Worm (Caenorhabditis elegans) whole organism, late embryonic: Measurements from ENCODE around the gene F28C6.10.

Source experiments
- K02D7.2 ChIP-seq: sonication (generic microtip); optimal IDR thresholded peaks from 2 replicates; lab custom pipeline; 2017; ENCODE audit warnings: mild to moderate bottlenecking, missing genetic modification characterization, missing compliant biosample characterization
- K09A11.1 ChIP-seq: sonication (generic microtip); optimal IDR thresholded peaks from 2 replicates; lab custom pipeline; 2017; ENCODE audit warnings: antibody characterized with exemption, mild to moderate bottlenecking, missing genetic modification characterization, missing compliant biosample characterization; ENCODE audit not compliant: insufficient read depth
- Y22D7AL.16 ChIP-seq: sonication (generic microtip); optimal IDR thresholded peaks from 2 replicates; lab custom pipeline; 2016; ENCODE audit warnings: missing genetic modification characterization, missing compliant biosample characterization
- ahr-1 ChIP-seq: sonication (generic microtip); optimal IDR thresholded peaks from 2 replicates; lab custom pipeline; 2016; ENCODE audit warnings: missing genetic modification characterization, missing compliant biosample characterization
- ceh-14 ChIP-seq: sonication (generic microtip); optimal IDR thresholded peaks from 2 replicates; lab custom pipeline; 2016; ENCODE audit warnings: missing genotype, missing genetic modification characterization, missing compliant biosample characterization
- ceh-18 ChIP-seq: sonication (generic microtip); optimal IDR thresholded peaks from 2 replicates; lab custom pipeline; 2016; ENCODE audit warnings: missing genetic modification characterization, missing compliant biosample characterization
- ceh-2 ChIP-seq: sonication (generic microtip); optimal IDR thresholded peaks from 2 replicates; lab custom pipeline; 2016; ENCODE audit warnings: missing genotype, missing genetic modification characterization, missing compliant biosample characterization
- ceh-22 ChIP-seq: sonication (generic microtip); optimal IDR thresholded peaks from 2 replicates; lab custom pipeline; 2017; ENCODE audit warnings: missing biosample characterization, missing genetic modification characterization
- ceh-30 ChIP-seq: fragments of 150-350 bp; optimal IDR thresholded peaks from 2 replicates; lab custom pipeline; 2014; ENCODE audit warnings: missing biosample characterization, missing genetic modification characterization
- ceh-31 ChIP-seq: sonication (generic microtip); optimal IDR thresholded peaks from 2 replicates; lab custom pipeline; 2016; ENCODE audit warnings: missing genetic modification characterization, missing compliant biosample characterization
- ceh-34 ChIP-seq: sonication (generic microtip); optimal IDR thresholded peaks from 2 replicates; lab custom pipeline; 2016; ENCODE audit warnings: mild to moderate bottlenecking, missing genetic modification characterization, missing compliant biosample characterization
- ceh-45 ChIP-seq: fragments of 200-800 bp; sonication (Bioruptor generic); IDR thresholded peaks from 2 replicates; pipeline ENCODE4 v1.3.6; 2022; ENCODE audit warnings: missing genetic modification reagents, missing genetic modification characterization, missing compliant biosample characterization
- ceh-6 ChIP-seq: fragments of 200-800 bp; sonication (Bioruptor generic); optimal IDR thresholded peaks from 2 replicates; lab custom pipeline; 2018; ENCODE audit warnings: mild to moderate bottlenecking, missing genetic modification characterization, missing compliant biosample characterization
- dmd-4 ChIP-seq: sonication (generic microtip); optimal IDR thresholded peaks from 2 replicates; lab custom pipeline; 2016; ENCODE audit warnings: borderline replicate concordance, missing genetic modification characterization, missing compliant biosample characterization
- dve-1 ChIP-seq: sonication (generic microtip); optimal IDR thresholded peaks from 2 replicates; lab custom pipeline; 2017; ENCODE audit warnings: antibody characterized with exemption, mild to moderate bottlenecking, missing genetic modification characterization, missing compliant biosample characterization
- elt-4 ChIP-seq: sonication (generic microtip); optimal IDR thresholded peaks from 2 replicates; lab custom pipeline; 2016; ENCODE audit warnings: missing genetic modification characterization, missing compliant biosample characterization
- fax-1 ChIP-seq: sonication (generic microtip); optimal IDR thresholded peaks from 2 replicates; lab custom pipeline; 2016; ENCODE audit warnings: missing genotype, missing genetic modification characterization, missing compliant biosample characterization
- fkh-10 ChIP-seq: fragments of 150-350 bp; optimal IDR thresholded peaks from 2 replicates; lab custom pipeline; 2014; ENCODE audit warnings: missing biosample characterization, missing genetic modification reagents, missing genetic modification characterization
- gmeb-2 ChIP-seq: sonication (generic microtip); optimal IDR thresholded peaks from 2 replicates; lab custom pipeline; 2016; ENCODE audit warnings: missing genetic modification characterization, inconsistent platforms, missing compliant biosample characterization
- hlh-30 ChIP-seq: sonication (generic microtip); optimal IDR thresholded peaks from 2 replicates; lab custom pipeline; 2017; ENCODE audit warnings: antibody characterized with exemption, missing genetic modification characterization, missing compliant biosample characterization; ENCODE audit not compliant: insufficient read depth
- mec-3 ChIP-seq: sonication (generic microtip); optimal IDR thresholded peaks from 2 replicates; lab custom pipeline; 2016; ENCODE audit warnings: borderline replicate concordance, missing genetic modification characterization, missing compliant biosample characterization
- nfya-1 ChIP-seq: sonication (generic microtip); optimal IDR thresholded peaks from 2 replicates; lab custom pipeline; 2017; ENCODE audit warnings: missing genetic modification characterization, mild to moderate bottlenecking, missing compliant biosample characterization, antibody characterized with exemption, moderate library complexity
- nhr-232 ChIP-seq: sonication (generic microtip); optimal IDR thresholded peaks from 2 replicates; lab custom pipeline; 2016; ENCODE audit warnings: missing genetic modification characterization, missing compliant biosample characterization
- odd-2 ChIP-seq: sonication (generic microtip); optimal IDR thresholded peaks from 2 replicates; lab custom pipeline; 2017; ENCODE audit warnings: antibody characterized with exemption, mild to moderate bottlenecking, missing genetic modification characterization, missing compliant biosample characterization
- pag-3 ChIP-seq: sonication (generic microtip); optimal IDR thresholded peaks from 2 replicates; lab custom pipeline; 2016; ENCODE audit warnings: missing compliant biosample characterization, missing genetic modification characterization, borderline replicate concordance
- pat-9 ChIP-seq: fragments of 200-800 bp; sonication (Bioruptor generic); optimal IDR thresholded peaks from 2 replicates; lab custom pipeline; 2018; ENCODE audit warnings: mild to moderate bottlenecking, missing genetic modification characterization, moderate library complexity, missing compliant biosample characterization
- pha-2 ChIP-seq: sonication (generic microtip); optimal IDR thresholded peaks from 2 replicates; lab custom pipeline; 2017; ENCODE audit warnings: mild to moderate bottlenecking, missing genetic modification characterization, missing compliant biosample characterization
- pqm-1 ChIP-seq: sonication (generic microtip); optimal IDR thresholded peaks from 2 replicates; lab custom pipeline; 2016; ENCODE audit warnings: missing genetic modification characterization, missing compliant biosample characterization
- pros-1 ChIP-seq: fragments of 150-350 bp; optimal IDR thresholded peaks from 2 replicates; lab custom pipeline; 2014; ENCODE audit warnings: missing biosample characterization, missing genetic modification reagents, missing genetic modification characterization
- rnt-1 ChIP-seq: sonication (generic microtip); optimal IDR thresholded peaks from 2 replicates; lab custom pipeline; 2016; ENCODE audit warnings: missing genetic modification characterization, missing compliant biosample characterization
- sox-2 ChIP-seq: fragments of 200-800 bp; sonication (Bioruptor generic); IDR thresholded peaks from 2 replicates; pipeline ENCODE4 v1.3.6; 2022; ENCODE audit warnings: missing genetic modification reagents, missing genetic modification characterization, missing compliant biosample characterization
- sox-4 ChIP-seq: sonication (generic microtip); optimal IDR thresholded peaks from 2 replicates; lab custom pipeline; 2017; ENCODE audit warnings: mild to moderate bottlenecking, missing genetic modification characterization, inconsistent platforms, missing compliant biosample characterization
- unc-3 ChIP-seq, 2 experiments: fragments of 200-800 bp in 1 of 2; sonication (Bioruptor generic) in 1 of 2; sonication (generic microtip) in 1 of 2; conservative IDR thresholded peaks in 1 of 2; optimal IDR thresholded peaks in 1 of 2; 2 replicates each; pipeline versions ENCODE4 v1.3.6 to Lab custom; 2016 to 2022; ENCODE audit warnings: missing compliant biosample characterization in 2 of 2, missing genetic modification characterization in 2 of 2, missing genetic modification reagents in 1 of 2
- unc-42 ChIP-seq: sonication (generic microtip); optimal IDR thresholded peaks from 2 replicates; lab custom pipeline; 2016; ENCODE audit warnings: missing genotype, missing genetic modification characterization, missing compliant biosample characterization
- unc-86 ChIP-seq: sonication (generic microtip); optimal IDR thresholded peaks from 2 replicates; lab custom pipeline; 2016; ENCODE audit warnings: missing genetic modification characterization, missing compliant biosample characterization

F28C6.10 gene

DNA sequence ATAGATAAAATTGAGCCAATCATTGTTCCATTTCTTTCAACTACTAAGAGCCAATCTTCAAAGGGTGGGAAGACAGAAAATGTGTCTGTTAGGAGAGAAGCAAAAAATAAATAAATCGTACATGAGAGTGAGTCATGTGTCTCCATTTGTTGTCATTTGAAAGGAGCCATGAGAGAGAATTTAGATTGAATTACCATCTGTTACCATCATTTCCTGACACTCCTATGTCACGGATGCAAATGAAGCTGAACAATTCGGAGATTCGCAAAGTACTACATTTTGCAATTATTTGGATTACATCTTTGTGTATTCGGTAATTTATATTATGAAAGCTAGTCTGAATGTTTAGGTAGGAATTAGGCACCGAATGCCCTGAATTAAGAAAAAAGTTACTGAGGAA lies 19.3 kb upstream of the F28C6.10 start:
- TF ChIP-seq unc-42 (tag; lab: Kevin White, UChicago) (peak; percentile 81), pag-3 (tag; lab: Kevin White, UChicago) (no peak)

ce11 chrII:8589227-8589626 lies 18.5 kb upstream of the F28C6.10 start:
- TF ChIP-seq ceh-22 (tag; lab: Kevin White, UChicago) (no peak), mec-3 (tag; lab: Kevin White, UChicago) (no peak), ceh-30 (tag; lab: Kevin White, UChicago) (no peak), hlh-30 (no peak), ceh-6 (GFP tag; lab: Kevin White, UChicago) (no peak), elt-4 (tag; lab: Kevin White, UChicago) (no peak), pha-2 (tag; lab: Kevin White, UChicago) (no peak), pros-1 (tag; lab: Kevin White, UChicago) (no peak), unc-86 (tag; lab: Kevin White, UChicago) (no peak), pqm-1 (tag; lab: Kevin White, UChicago) (no peak), ceh-45 (GFP tag; lab: Robert Waterston, UW) (no peak), odd-2 (tag; lab: Kevin White, UChicago) (no peak), unc-42 (tag; lab: Kevin White, UChicago) (peak; percentile 99), ceh-31 (tag; lab: Kevin White, UChicago) (peak; percentile 81), ceh-14 (tag; lab: Kevin White, UChicago) (peak; percentile 53), nhr-232 (tag; lab: Kevin White, UChicago) (no peak), ceh-2 (no peak), fax-1 (tag; lab: Kevin White, UChicago) (no peak), nfya-1 (tag; lab: Kevin White, UChicago) (no peak), unc-3 (GFP tag; conservative IDR thresholded peaks at IDR 0.05; lab: Robert Waterston, UW) (no peak), unc-3 (tag; optimal IDR thresholded peaks at IDR 0.05; lab: Kevin White, UChicago) (no peak)

- no peak for TF ChIP-seq ceh-34 (tag; lab: Kevin White, UChicago)
- no peak for TF ChIP-seq pros-1 (tag; lab: Kevin White, UChicago)
- no peak for TF ChIP-seq ceh-31 (tag; lab: Kevin White, UChicago)
- TF ChIP-seq Y22D7AL.16 (tag; lab: Kevin White, UChicago) = no peak
- TF ChIP-seq dve-1 = no peak
- TF ChIP-seq, all 69 proteins: peak for 0
Observed at ce11 chrII:8590684-8591083, 17.1 kb upstream of the F28C6.10 start, which contains the start of gene aptf-4. aptf-4 (plus strand) TSS chrII:8590984.

DNA sequence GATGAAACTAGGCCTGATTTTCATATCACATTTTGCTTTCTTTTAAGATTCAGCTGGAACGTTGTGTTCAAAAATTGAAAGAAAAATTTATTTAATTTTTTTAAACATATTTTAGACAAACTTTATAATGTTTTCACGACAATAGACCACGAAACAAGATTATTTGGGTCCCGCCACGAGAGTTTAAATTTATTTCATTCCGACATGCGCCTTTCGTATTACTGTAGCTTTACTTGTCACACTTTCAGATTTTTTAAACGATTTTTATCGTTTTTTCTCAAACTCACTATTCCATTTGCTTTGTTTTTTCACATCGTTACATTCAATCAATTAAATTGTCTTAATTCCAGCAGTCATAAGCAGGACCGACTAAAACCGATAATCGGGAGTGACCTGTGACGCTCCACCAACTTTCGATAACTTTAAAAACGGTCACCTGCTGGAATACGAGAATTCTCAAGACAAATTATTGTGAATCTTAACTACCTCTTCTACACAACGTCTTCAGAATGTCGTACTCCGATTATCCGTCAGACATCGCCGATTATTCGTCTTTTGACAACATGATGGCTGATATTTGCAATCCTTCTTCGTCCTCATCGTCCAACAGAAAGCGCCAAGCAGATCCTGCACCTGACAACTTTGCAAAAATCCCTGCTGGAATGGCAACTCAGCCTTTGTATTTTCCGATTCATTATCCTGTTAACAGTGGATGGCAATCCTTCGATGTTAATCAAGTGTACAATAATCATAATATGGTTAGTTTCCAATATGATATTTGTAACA lies 13.7 kb upstream of the F28C6.10 start, which contains the start of gene aptf-3:
Gene aptf-3, plus strand, starts transcription at position 351 of the 786 bp plus-strand sequence.
- no peak for TF ChIP-seq rnt-1 (tag; lab: Kevin White, UChicago)
- TF ChIP-seq fax-1 (tag; lab: Kevin White, UChicago) = no peak
- TF ChIP-seq mec-3 (tag; lab: Kevin White, UChicago) = no peak
- no peak for TF ChIP-seq K09A11.1
- TF ChIP-seq sox-4 (tag; lab: Kevin White, UChicago) = no peak
- no peak for TF ChIP-seq sox-2 (GFP tag; lab: Robert Waterston, UW)
- no peak for TF ChIP-seq gmeb-2 (tag; lab: Kevin White, UChicago)
- no peak for TF ChIP-seq K02D7.2 (tag; lab: Kevin White, UChicago)
- TF ChIP-seq pag-3 (tag; lab: Kevin White, UChicago) = no peak
- no peak for TF ChIP-seq pqm-1 (tag; lab: Kevin White, UChicago)
- TF ChIP-seq ceh-18 (tag; lab: Kevin White, UChicago) = no peak
- TF ChIP-seq dmd-4 (tag; lab: Kevin White, UChicago) = no peak
- TF ChIP-seq ahr-1 (tag; lab: Kevin White, UChicago) = no peak
- no peak for TF ChIP-seq Y22D7AL.16 (tag; lab: Kevin White, UChicago)
- TF ChIP-seq pat-9 (tag; lab: Kevin White, UChicago) = no peak
- TF ChIP-seq fkh-10 (GFP tag; lab: Kevin White, UChicago) = no peak
